Fruit fly (Drosophila melanogaster): Measurements from ENCODE around the gene Elo68beta.

The Elo68beta gene

DNA sequence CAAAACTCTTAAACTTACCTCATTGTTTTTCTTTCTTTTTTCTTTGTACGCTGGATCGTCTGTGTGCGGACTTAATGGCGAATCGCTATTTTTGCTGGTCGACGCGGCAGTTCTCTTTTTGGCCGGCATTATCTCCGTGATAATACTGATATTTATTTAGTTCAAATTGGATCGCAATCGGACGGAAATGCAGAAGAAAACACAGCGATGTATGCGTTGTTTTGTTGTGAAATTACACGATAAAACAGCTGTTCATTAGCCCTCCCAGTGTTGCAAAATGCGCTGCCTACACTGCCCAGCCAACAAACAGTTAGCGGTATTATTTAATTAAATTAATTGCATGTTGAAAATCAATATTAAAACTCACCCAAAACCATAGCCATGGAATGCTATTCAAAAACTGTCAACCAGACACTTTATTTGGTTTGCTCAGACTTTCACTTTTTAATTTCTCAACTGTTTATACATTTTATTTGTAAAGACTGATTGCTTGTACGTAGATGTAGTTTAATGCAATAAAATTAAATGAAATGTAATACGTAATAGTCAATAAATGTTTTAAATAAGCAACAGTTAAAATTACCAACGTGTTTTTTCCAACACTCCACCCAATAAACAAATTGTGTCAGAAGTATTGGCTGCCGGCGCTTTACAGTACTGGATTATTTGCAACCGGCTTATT is 3.4 kb downstream of the Elo68beta start, which contains the start of the genes Irbp18 and APP-BP1 (continued):
- TF ChIP-seq CG12104 (GFP tag; optimal IDR thresholded peaks at IDR 0.05) (peak; percentile 95), CG7963 (GFP tag; IDR thresholded peaks at IDR 0.05; ENCODE audit: partially characterized antibody) (no peak), B-H1 (GFP tag; IDR thresholded peaks at IDR 0.05) (peak; percentile 81), CG9727 (GFP tag; optimal IDR thresholded peaks at IDR 0.05) (peak; percentile 96), grn (GFP tag; optimal IDR thresholded peaks at IDR 0.05) (peak; percentile 66), nom (GFP tag; optimal IDR thresholded peaks at IDR 0.05) (peak; percentile 76), pfk (GFP tag; optimal IDR thresholded peaks at IDR 0.05) (peak; percentile 17), ham (GFP tag; IDR thresholded peaks at IDR 0.05) (no peak), Nf-YA (GFP tag; IDR thresholded peaks at IDR 0.05) (peak; percentile 61), usp (GFP tag; optimal IDR thresholded peaks at IDR 0.05) (no peak), CG7271 (tag; optimal IDR thresholded peaks at IDR 0.05) (peak; percentile 55), CG42726 (GFP tag; IDR thresholded peaks at IDR 0.05; ENCODE audit: partially characterized antibody) (no peak), tna (GFP tag; IDR thresholded peaks at IDR 0.05; ENCODE audit: partially characterized antibody) (no peak), esg (GFP tag; conservative IDR thresholded peaks at IDR 0.05) (peak; percentile 83), wek (GFP tag; optimal IDR thresholded peaks at IDR 0.05) (peak; percentile 70), slou (GFP tag; optimal IDR thresholded peaks at IDR 0.05) (peak; percentile 90), Hr78 (GFP tag; optimal IDR thresholded peaks at IDR 0.05) (peak in 1 of 2 experiments; percentile 54), tio (GFP tag; optimal IDR thresholded peaks at IDR 0.05) (peak; percentile 98), Mes4 (GFP tag; optimal IDR thresholded peaks at IDR 0.05) (peak; percentile 90), D19A (tag; optimal IDR thresholded peaks at IDR 0.05) (peak; percentile 86), C15 (GFP tag; IDR thresholded peaks at IDR 0.05) (peak; percentile 77; the same call in 2 of the 3 replicates), chif (GFP tag; optimal IDR thresholded peaks at IDR 0.05) (peak; percentile 84 to 95), CG4707 (GFP tag; optimal IDR thresholded peaks at IDR 0.05) (peak; percentile 63), CG1233 (GFP tag; optimal IDR thresholded peaks at IDR 0.05) (peak; percentile 94), CHES-1-like (GFP tag; optimal IDR thresholded peaks at IDR 0.05) (peak; percentile 89), ato (GFP tag; IDR thresholded peaks at IDR 0.05; ENCODE audit: partially characterized antibody) (no peak), yki (optimal IDR thresholded peaks at IDR 0.05) (no peak), BtbVII (GFP tag; optimal IDR thresholded peaks at IDR 0.05) (peak; percentile 91), CG12769 (tag; optimal IDR thresholded peaks at IDR 0.05) (peak; percentile 92), nerfin-2 (GFP tag; IDR thresholded peaks at IDR 0.05; ENCODE audit: partially characterized antibody) (no peak), cwo (GFP tag; optimal IDR thresholded peaks at IDR 0.05) (peak; percentile 90), tll (GFP tag; optimal IDR thresholded peaks at IDR 0.05) (peak in 1 of 2 experiments; percentile 37), CG6813 (GFP tag; optimal IDR thresholded peaks at IDR 0.05) (peak; percentile 83), CG10267 (tag; optimal IDR thresholded peaks at IDR 0.05) (peak; percentile 98), CG1602 (GFP tag; optimal IDR thresholded peaks at IDR 0.05) (peak; percentile 94), Fer3 (tag; optimal IDR thresholded peaks at IDR 0.05) (peak; percentile 90), CG3995 (GFP tag; optimal IDR thresholded peaks at IDR 0.05) (peak; percentile 64), crc (GFP tag; optimal IDR thresholded peaks at IDR 0.05) (peak; percentile 91), cad (GFP tag; optimal IDR thresholded peaks at IDR 0.05) (no peak), insv (GFP tag; optimal IDR thresholded peaks at IDR 0.05) (peak in 1 of 2 experiments; percentile 74), MBD-R2 (GFP tag; IDR thresholded peaks at IDR 0.05) (peak; percentile 72), run (tag; optimal IDR thresholded peaks at IDR 0.05) (peak; percentile 58), ewg (GFP tag; optimal IDR thresholded peaks at IDR 0.05) (peak; percentile 87), ken (GFP tag; IDR thresholded peaks at IDR 0.05) (peak; percentile 79), Dek (tag; optimal IDR thresholded peaks at IDR 0.05) (peak; percentile 92), gro (GFP tag; optimal IDR thresholded peaks at IDR 0.05) (peak; percentile 96), CG31365 (tag; optimal IDR thresholded peaks at IDR 0.05) (peak; percentile 69), pb (GFP tag; optimal IDR thresholded peaks at IDR 0.05) (peak; percentile 81)
